Worm (Caenorhabditis elegans) whole organism, L1 larva: Measurements from ENCODE around the gene ZK1251.3.

ENCODE experiments used
- ceh-8 ChIP-seq: fragments of 200-800 bp; sonication (Bioruptor generic); optimal IDR thresholded peaks from 2 replicates; lab custom pipeline; 2018; ENCODE audit warnings: mild to moderate bottlenecking, missing genetic modification characterization, moderate library complexity, missing compliant biosample characterization
- lir-3 ChIP-seq: sonication (generic microtip); optimal IDR thresholded peaks from 2 replicates; lab custom pipeline; 2016; ENCODE audit warnings: mild to moderate bottlenecking, missing genetic modification characterization, moderate library complexity, missing compliant biosample characterization; ENCODE audit not compliant: poor library complexity
- unc-62 ChIP-seq: fragments of 150-350 bp; optimal IDR thresholded peaks from 2 replicates; lab custom pipeline; 2014; ENCODE audit warnings: missing biosample characterization, missing genetic modification reagents, missing genetic modification characterization

ce11 chrIV:9690644-9691043, 7.2 kb downstream of the ZK1251.3 start, which contains the start of gene sdz-36:
- TF ChIP-seq ceh-8 (GFP tag; lab: Kevin White, UChicago), result no peak
- TF ChIP-seq unc-62 (GFP tag; lab: Kevin White, UChicago), result no peak
- no peak for TF ChIP-seq lir-3 (tag; lab: Kevin White, UChicago)
